Worm (Caenorhabditis elegans) whole organism, L4 larva: Measurements from ENCODE around the gene F56C9.10.

Experiments used
- F10B5.3 ChIP-seq: sonication (generic microtip); optimal IDR thresholded peaks from 2 replicates; lab custom pipeline; 2016; ENCODE audit warnings: mild to moderate bottlenecking, missing genetic modification characterization, missing compliant biosample characterization
- F49E8.2 ChIP-seq: sonication (generic microtip); optimal IDR thresholded peaks from 2 replicates; lab custom pipeline; 2016; ENCODE audit warnings: missing compliant biosample characterization, mild to moderate bottlenecking, missing genetic modification characterization, borderline replicate concordance
- T20F7.1 ChIP-seq: fragments of 200-800 bp; sonication (Bioruptor generic); optimal IDR thresholded peaks from 2 replicates; lab custom pipeline; 2018; ENCODE audit warnings: mild to moderate bottlenecking, missing genetic modification characterization, missing compliant biosample characterization
- ZK337.2 ChIP-seq: fragments of 200-800 bp; sonication (Bioruptor generic); IDR thresholded peaks from 2 replicates; pipeline ENCODE4 v1.3.6; 2022; ENCODE audit warnings: missing genetic modification reagents, missing genetic modification characterization, missing compliant biosample characterization
- ZK546.5 ChIP-seq, 2 experiments: sonication (generic microtip); optimal IDR thresholded peaks; 2 replicates each; lab custom pipeline; 2017; ENCODE audit warnings: missing biosample characterization in 2 of 2, missing genetic modification characterization in 2 of 2
- aha-1 ChIP-seq: fragments of 150-350 bp; peaks from one replicate; lab custom pipeline; 2014; ENCODE audit warnings: missing biosample characterization, missing genetic modification characterization
- aly-2 ChIP-seq: sonication (generic microtip); optimal IDR thresholded peaks from 2 replicates; lab custom pipeline; 2018; ENCODE audit warnings: missing biosample characterization, missing genetic modification characterization
- attf-4 ChIP-seq: sonication (generic microtip); optimal IDR thresholded peaks from 3 replicates; lab custom pipeline; 2017; ENCODE audit warnings: missing biosample characterization, missing genetic modification characterization
- ceh-28 ChIP-seq: fragments of 150-350 bp; optimal IDR thresholded peaks from 2 replicates; lab custom pipeline; 2014; ENCODE audit warnings: missing biosample characterization, missing genetic modification reagents, missing genetic modification characterization
- ceh-32 ChIP-seq: sonication (generic microtip); optimal IDR thresholded peaks from 2 replicates; lab custom pipeline; 2016; ENCODE audit warnings: mild to moderate bottlenecking, missing genetic modification characterization, missing compliant biosample characterization; ENCODE audit not compliant: poor library complexity
- ceh-62 ChIP-seq: sonication (generic microtip); optimal IDR thresholded peaks from 2 replicates; lab custom pipeline; 2017; ENCODE audit warnings: missing biosample characterization, missing genetic modification characterization
- ces-1 ChIP-seq: fragments of 150-350 bp; sonication (generic microtip); optimal IDR thresholded peaks from 4 replicates; lab custom pipeline; 2014; ENCODE audit warnings: missing biosample characterization, missing genetic modification reagents, missing genetic modification characterization
- ctbp-1 ChIP-seq: fragments of 200-800 bp; sonication (Bioruptor generic); IDR thresholded peaks from 2 replicates; pipeline ENCODE4 v1.3.6; 2022; ENCODE audit warnings: missing genetic modification reagents, missing genetic modification characterization, missing compliant biosample characterization
- daf-16 ChIP-seq, 3 experiments: sonication (generic microtip); optimal IDR thresholded peaks; 2 replicates each; lab custom pipeline; 2016 to 2017; ENCODE audit warnings: missing genetic modification characterization in 3 of 3, missing genetic modification reagents in 3 of 3, mild to moderate bottlenecking in 2 of 3, missing compliant biosample characterization in 2 of 3, missing biosample characterization in 1 of 3, moderate library complexity in 1 of 3
- daf-19 ChIP-seq: fragments of 200-800 bp; sonication (Bioruptor generic); conservative IDR thresholded peaks from 2 replicates; pipeline ENCODE4 v1.3.6; 2022; ENCODE audit warnings: missing genetic modification characterization, missing compliant biosample characterization
- egl-43 ChIP-seq: fragments of 200-800 bp; sonication (Bioruptor generic); IDR thresholded peaks from 2 replicates; pipeline ENCODE4 v1.3.6; 2022; ENCODE audit warnings: missing genetic modification reagents, missing genetic modification characterization, missing compliant biosample characterization
- fkh-10 ChIP-seq: fragments of 150-350 bp; optimal IDR thresholded peaks from 2 replicates; lab custom pipeline; 2014; ENCODE audit warnings: missing biosample characterization, missing genetic modification reagents, missing genetic modification characterization
- gei-8 ChIP-seq: fragments of 200-800 bp; sonication (Bioruptor generic); optimal IDR thresholded peaks from 2 replicates; lab custom pipeline; 2018; ENCODE audit warnings: mild to moderate bottlenecking, missing genetic modification characterization, missing compliant biosample characterization
- hlh-30 ChIP-seq: sonication (generic microtip); optimal IDR thresholded peaks from 2 replicates; lab custom pipeline; 2017; ENCODE audit warnings: antibody characterized with exemption, mild to moderate bottlenecking, missing genetic modification characterization, missing compliant biosample characterization; ENCODE audit not compliant: insufficient read depth
- hmg-1.1 ChIP-seq: fragments of 200-800 bp; sonication (Bioruptor generic); IDR thresholded peaks from 2 replicates; pipeline ENCODE4 v1.3.6; 2022; ENCODE audit warnings: missing genetic modification reagents, missing genetic modification characterization, missing compliant biosample characterization
- lin-13 ChIP-seq: fragments of 150-350 bp; optimal IDR thresholded peaks from 2 replicates; lab custom pipeline; 2014; ENCODE audit warnings: missing biosample characterization, missing genetic modification reagents, missing genetic modification characterization
- lin-15B ChIP-seq: fragments of 150-350 bp; sonication (generic microtip); optimal IDR thresholded peaks from 3 replicates; lab custom pipeline; 2014; ENCODE audit warnings: missing biosample characterization, missing genetic modification characterization
- lin-38 ChIP-seq: fragments of 200-800 bp; sonication (Bioruptor generic); IDR thresholded peaks from 2 replicates; pipeline ENCODE4 v1.3.6; 2022; ENCODE audit warnings: missing genetic modification reagents, missing genetic modification characterization, missing compliant biosample characterization
- lir-3 ChIP-seq: sonication (generic microtip); optimal IDR thresholded peaks from 2 replicates; lab custom pipeline; 2016; ENCODE audit warnings: mild to moderate bottlenecking, missing genetic modification characterization, missing compliant biosample characterization
- mdt-29 ChIP-seq: fragments of 200-800 bp; sonication (Bioruptor generic); IDR thresholded peaks from 2 replicates; pipeline ENCODE4 v1.3.6; 2022; ENCODE audit warnings: missing genetic modification reagents, missing genetic modification characterization, missing compliant biosample characterization
- mes-2 ChIP-seq: sonication (generic microtip); optimal IDR thresholded peaks from 2 replicates; lab custom pipeline; 2016; ENCODE audit warnings: missing genotype, mild to moderate bottlenecking, missing genetic modification characterization, missing compliant biosample characterization; ENCODE audit not compliant: poor library complexity, severe bottlenecking
- mxl-3 ChIP-seq: fragments of 200-800 bp; sonication (Bioruptor generic); optimal IDR thresholded peaks from 2 replicates; lab custom pipeline; 2018; ENCODE audit warnings: mild to moderate bottlenecking, missing genetic modification characterization, missing compliant biosample characterization
- nhr-10 ChIP-seq: fragments of 150-350 bp; optimal IDR thresholded peaks from 2 replicates; lab custom pipeline; 2014; ENCODE audit warnings: missing biosample characterization, missing genetic modification characterization
- nhr-111 ChIP-seq: fragments of 200-800 bp; sonication (Bioruptor generic); optimal IDR thresholded peaks from 2 replicates; lab custom pipeline; 2018; ENCODE audit warnings: mild to moderate bottlenecking, missing genetic modification characterization, missing compliant biosample characterization
- nhr-28 ChIP-seq: fragments of 150-350 bp; optimal IDR thresholded peaks from 2 replicates; lab custom pipeline; 2014; ENCODE audit warnings: missing biosample characterization, missing genetic modification characterization
- nhr-48 ChIP-seq: sonication (generic microtip); optimal IDR thresholded peaks from 2 replicates; lab custom pipeline; 2016; ENCODE audit warnings: mild to moderate bottlenecking, missing genetic modification characterization, missing compliant biosample characterization
- nhr-6 ChIP-seq: fragments of 150-350 bp; optimal IDR thresholded peaks from 2 replicates; lab custom pipeline; 2014; ENCODE audit warnings: missing biosample characterization, missing genetic modification characterization
- nhr-77 ChIP-seq: fragments of 150-350 bp; optimal IDR thresholded peaks from 2 replicates; lab custom pipeline; 2014; ENCODE audit warnings: missing biosample characterization, missing genetic modification characterization
- pha-4 ChIP-seq, 2 experiments: fragments of 150-350 bp in 1 of 2; fragments of 200-800 bp in 1 of 2; sonication (Bioruptor generic) in 1 of 2; IDR thresholded peaks in 1 of 2; optimal IDR thresholded peaks in 1 of 2; 2 replicates each; pipeline versions ENCODE4 v1.3.6 to Lab custom; 2014 to 2022; ENCODE audit warnings: missing genetic modification characterization in 2 of 2, missing genetic modification reagents in 2 of 2, missing biosample characterization in 1 of 2, missing compliant biosample characterization in 1 of 2
- set-16 ChIP-seq: fragments of 200-800 bp; sonication (Bioruptor generic); IDR thresholded peaks from 2 replicates; pipeline ENCODE4 v1.3.6; 2022; ENCODE audit warnings: missing genetic modification reagents, missing genetic modification characterization, missing compliant biosample characterization
- snpc-4 ChIP-seq: fragments of 150-350 bp; optimal IDR thresholded peaks from 2 replicates; lab custom pipeline; 2014; ENCODE audit warnings: missing biosample characterization, missing genetic modification characterization
- spr-3 ChIP-seq: fragments of 200-800 bp; sonication (Bioruptor generic); optimal IDR thresholded peaks from 2 replicates; lab custom pipeline; 2018; ENCODE audit warnings: mild to moderate bottlenecking, missing genetic modification characterization, missing compliant biosample characterization
- tag-97 ChIP-seq: fragments of 200-800 bp; sonication (Bioruptor generic); IDR thresholded peaks from 2 replicates; pipeline ENCODE4 v1.3.6; 2022; ENCODE audit warnings: missing genetic modification characterization, missing compliant biosample characterization
- tra-1 ChIP-seq: fragments of 200-800 bp; sonication (Bioruptor generic); IDR thresholded peaks from 2 replicates; pipeline ENCODE4 v1.3.6; 2022; ENCODE audit warnings: missing genetic modification reagents, missing genetic modification characterization, missing compliant biosample characterization
- unc-130 ChIP-seq: sonication (generic microtip); optimal IDR thresholded peaks from 2 replicates; lab custom pipeline; 2016; ENCODE audit warnings: missing genetic modification reagents, missing genetic modification characterization, missing compliant biosample characterization
- unc-62 ChIP-seq, 3 experiments: fragments of 150-350 bp in 1 of 3; sonication (generic microtip); optimal IDR thresholded peaks in 2 of 3; peaks in 1 of 3; 1 replicate in 1 of 3; 2 replicates in 2 of 3; lab custom pipeline; 2014 to 2017; ENCODE audit warnings: missing biosample characterization in 3 of 3, missing genetic modification characterization in 3 of 3, missing genetic modification reagents in 3 of 3, missing genotype in 1 of 3
- ztf-7 ChIP-seq: fragments of 150-350 bp; optimal IDR thresholded peaks from 2 replicates; lab custom pipeline; 2014; ENCODE audit warnings: missing biosample characterization, missing genetic modification characterization

Gene F56C9.10

ce11 chrIII:7314473-7314872, 20.6 kb downstream of the F56C9.10 start:
- TF ChIP-seq nhr-48 (tag; lab: Kevin White, UChicago): no peak
- TF ChIP-seq aha-1 (tag; lab: Kevin White, UChicago): peak; percentile 93
- no peak for TF ChIP-seq attf-4 (tag; lab: Kevin White, UChicago)

- no peak for TF ChIP-seq ces-1
- TF ChIP-seq nhr-111 (GFP tag; lab: Kevin White, UChicago): no peak
- TF ChIP-seq unc-130: peak; percentile 20
- TF ChIP-seq set-16 (GFP tag; lab: Robert Waterston, UW): no peak
Observed at ce11 chrIII:7310662-7311340, 24.3 kb downstream of the F56C9.10 start, which contains the start of the genes F56C9.6 and F56C9.3. Gene F56C9.6 (minus strand): TSS chrIII:7310773. Gene F56C9.3 (plus strand): TSS chrIII:7311290.

- TF ChIP-seq ceh-28 (tag; lab: Kevin White, UChicago) (peak; percentile 38), unc-62 (GFP tag; optimal IDR thresholded peaks at IDR 0.05 in 1 of 2; lab: Kevin White, UChicago) (peak in 1 of 2 experiments; percentile 60), unc-62 (tag; optimal IDR thresholded peaks at IDR 0.05; lab: Kevin White, UChicago) (no peak), ceh-32 (tag; lab: Kevin White, UChicago) (no peak)
- TF ChIP-seq, all 104 proteins: peak for 2
Observed at ce11 chrIII:7308600-7309109, 26.5 kb downstream of the F56C9.10 start, which contains the start of gene acbp-4. Gene acbp-4 (minus strand): TSS chrIII:7309109.

DNA sequence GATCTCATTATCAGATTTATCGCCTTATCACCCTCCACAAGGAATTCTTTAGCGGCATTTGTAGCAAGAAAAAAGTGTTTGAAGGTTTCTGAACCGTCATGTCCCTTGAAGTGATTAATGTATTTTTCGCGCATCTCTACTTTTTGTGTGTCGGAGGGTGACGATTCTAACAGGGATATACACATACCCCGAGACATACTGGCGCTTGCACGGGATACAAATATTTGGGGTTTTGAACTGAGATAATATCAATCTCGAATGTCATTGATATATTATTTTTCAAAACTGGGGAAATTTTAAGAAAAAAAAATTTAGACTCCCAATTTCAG, 29.5 kb downstream of the F56C9.10 start:
- TF ChIP-seq fkh-10 (GFP tag; lab: Kevin White, UChicago) (no peak), nhr-111 (GFP tag; lab: Kevin White, UChicago) (no peak), daf-16 (GFP tag; optimal IDR thresholded peaks at IDR 0.05; lab: Kevin White, UChicago) (no peak), daf-16 (tag; optimal IDR thresholded peaks at IDR 0.05; lab: Kevin White, UChicago) (no peak), aly-2 (no peak), hlh-30 (tag; lab: Kevin White, UChicago) (peak; percentile 57), tra-1 (no peak), nhr-6 (tag; lab: Kevin White, UChicago) (no peak), lin-15B (no peak), nhr-77 (tag; lab: Kevin White, UChicago) (no peak), lin-13 (no peak), gei-8 (no peak), ctbp-1 (GFP tag; lab: Robert Waterston, UW) (no peak), daf-19 (GFP tag; lab: Robert Waterston, UW) (no peak), hmg-1.1 (GFP tag; lab: Robert Waterston, UW) (no peak), lin-38 (GFP tag; lab: Robert Waterston, UW) (no peak), ceh-32 (tag; lab: Kevin White, UChicago) (no peak), nhr-28 (tag; lab: Kevin White, UChicago) (peak; percentile 72), F49E8.2 (tag; lab: Kevin White, UChicago) (no peak), ZK546.5 (tag; optimal IDR thresholded peaks at IDR 0.05; lab: Kevin White, UChicago) (no peak), nhr-10 (tag; lab: Kevin White, UChicago) (no peak), mxl-3 (GFP tag; lab: Kevin White, UChicago) (no peak), spr-3 (no peak), mdt-29 (GFP tag; lab: Robert Waterston, UW) (no peak), lir-3 (tag; lab: Kevin White, UChicago) (no peak), ZK337.2 (GFP tag; lab: Robert Waterston, UW) (no peak), aha-1 (tag; lab: Kevin White, UChicago) (peak; percentile 24), F10B5.3 (tag; lab: Kevin White, UChicago) (no peak), tag-97 (GFP tag; lab: Robert Waterston, UW) (no peak), snpc-4 (no peak), mes-2 (tag; lab: Kevin White, UChicago) (no peak), T20F7.1 (GFP tag; lab: Kevin White, UChicago) (no peak), unc-62 (GFP tag; optimal IDR thresholded peaks at IDR 0.05 in 1 of 2; lab: Kevin White, UChicago) (peak in 1 of 2 experiments; percentile 43), unc-62 (tag; optimal IDR thresholded peaks at IDR 0.05; lab: Kevin White, UChicago) (no peak), pha-4 (GFP tag; IDR thresholded peaks at IDR 0.05; lab: Robert Waterston, UW) (no peak), pha-4 (tag; optimal IDR thresholded peaks at IDR 0.05; lab: Kevin White, UChicago) (no peak), ztf-7 (no peak), egl-43 (no peak), ceh-62 (no peak)
